Worm (Caenorhabditis elegans) whole organism, late embryonic: ENCODE measurements around the gene Y53F4B.39.
"Not testable (repeated sequence)": the region's sequence is repeated elsewhere in the genome, so short reads cannot be mapped to it uniquely, and the experiment has no call there.

Experiments
- C38D4.7 ChIP-seq: fragments of 200-800 bp; sonication (Bioruptor generic); optimal IDR thresholded peaks from 2 replicates; lab custom pipeline; 2018; ENCODE audit warnings: mild to moderate bottlenecking, missing genetic modification characterization, moderate library complexity, missing compliant biosample characterization
- Y22D7AL.16 ChIP-seq: sonication (generic microtip); optimal IDR thresholded peaks from 2 replicates; lab custom pipeline; 2016; ENCODE audit warnings: missing genetic modification characterization, missing compliant biosample characterization
- ahr-1 ChIP-seq: sonication (generic microtip); optimal IDR thresholded peaks from 2 replicates; lab custom pipeline; 2016; ENCODE audit warnings: missing genetic modification characterization, missing compliant biosample characterization
- ama-1 ChIP-seq: fragments of 150-350 bp; optimal IDR thresholded peaks from 2 replicates; lab custom pipeline; 2014
- ceh-19 ChIP-seq: fragments of 200-800 bp; sonication (Bioruptor generic); optimal IDR thresholded peaks from 2 replicates; lab custom pipeline; 2018; ENCODE audit warnings: mild to moderate bottlenecking, missing genetic modification characterization, missing compliant biosample characterization
- ceh-24 ChIP-seq: sonication (generic microtip); optimal IDR thresholded peaks from 2 replicates; lab custom pipeline; 2016; ENCODE audit warnings: mild to moderate bottlenecking, missing genetic modification characterization, missing compliant biosample characterization
- ceh-45 ChIP-seq: fragments of 200-800 bp; sonication (Bioruptor generic); IDR thresholded peaks from 2 replicates; pipeline ENCODE4 v1.3.6; 2022; ENCODE audit warnings: missing genetic modification reagents, missing genetic modification characterization, missing compliant biosample characterization
- ceh-48 ChIP-seq: sonication (generic microtip); optimal IDR thresholded peaks from 2 replicates; lab custom pipeline; 2016; ENCODE audit warnings: missing genetic modification characterization, inconsistent platforms, missing compliant biosample characterization
- ceh-9 ChIP-seq: sonication (generic microtip); optimal IDR thresholded peaks from 2 replicates; lab custom pipeline; 2016; ENCODE audit warnings: mild to moderate bottlenecking, missing genetic modification characterization, inconsistent platforms, missing compliant biosample characterization
- elt-2 ChIP-seq: sonication (generic microtip); optimal IDR thresholded peaks from 2 replicates; lab custom pipeline; 2016; ENCODE audit warnings: missing genetic modification reagents, missing genetic modification characterization, missing compliant biosample characterization
- fax-1 ChIP-seq: sonication (generic microtip); optimal IDR thresholded peaks from 2 replicates; lab custom pipeline; 2016; ENCODE audit warnings: missing genotype, missing genetic modification characterization, missing compliant biosample characterization
- fkh-6 ChIP-seq: sonication (generic microtip); optimal IDR thresholded peaks from 2 replicates; lab custom pipeline; 2016; ENCODE audit warnings: missing genetic modification characterization, missing compliant biosample characterization
- gmeb-2 ChIP-seq: sonication (generic microtip); optimal IDR thresholded peaks from 2 replicates; lab custom pipeline; 2016; ENCODE audit warnings: missing genetic modification characterization, inconsistent platforms, missing compliant biosample characterization
- hlh-6 ChIP-seq: sonication (generic microtip); optimal IDR thresholded peaks from 2 replicates; lab custom pipeline; 2016; ENCODE audit warnings: missing genotype, missing genetic modification characterization, missing compliant biosample characterization
- hlh-8 ChIP-seq: sonication (generic microtip); optimal IDR thresholded peaks from 2 replicates; lab custom pipeline; 2016; ENCODE audit warnings: missing genotype, missing genetic modification characterization, missing compliant biosample characterization
- lin-11 ChIP-seq: fragments of 200-800 bp; sonication (Bioruptor generic); optimal IDR thresholded peaks from 2 replicates; lab custom pipeline; 2018; ENCODE audit warnings: mild to moderate bottlenecking, missing genetic modification characterization, missing compliant biosample characterization
- madf-2 ChIP-seq: sonication (generic microtip); optimal IDR thresholded peaks from 2 replicates; lab custom pipeline; 2017; ENCODE audit warnings: missing genetic modification characterization, missing compliant biosample characterization
- mec-3 ChIP-seq: sonication (generic microtip); optimal IDR thresholded peaks from 2 replicates; lab custom pipeline; 2016; ENCODE audit warnings: borderline replicate concordance, missing genetic modification characterization, missing compliant biosample characterization
- nhr-11 ChIP-seq: fragments of 150-350 bp; optimal IDR thresholded peaks from 2 replicates; lab custom pipeline; 2014; ENCODE audit warnings: missing biosample characterization, missing genetic modification characterization
- nhr-232 ChIP-seq: sonication (generic microtip); optimal IDR thresholded peaks from 2 replicates; lab custom pipeline; 2016; ENCODE audit warnings: missing genetic modification characterization, missing compliant biosample characterization
- pat-9 ChIP-seq: fragments of 200-800 bp; sonication (Bioruptor generic); optimal IDR thresholded peaks from 2 replicates; lab custom pipeline; 2018; ENCODE audit warnings: mild to moderate bottlenecking, missing genetic modification characterization, moderate library complexity, missing compliant biosample characterization
- pax-1 ChIP-seq: fragments of 150-350 bp; optimal IDR thresholded peaks from 2 replicates; lab custom pipeline; 2014; ENCODE audit warnings: missing biosample characterization, missing genetic modification characterization
- pha-2 ChIP-seq: sonication (generic microtip); optimal IDR thresholded peaks from 2 replicates; lab custom pipeline; 2017; ENCODE audit warnings: mild to moderate bottlenecking, missing genetic modification characterization, missing compliant biosample characterization
- pqm-1 ChIP-seq: sonication (generic microtip); optimal IDR thresholded peaks from 2 replicates; lab custom pipeline; 2016; ENCODE audit warnings: missing genetic modification characterization, missing compliant biosample characterization
- ref-2 ChIP-seq: sonication (generic microtip); optimal IDR thresholded peaks from 2 replicates; lab custom pipeline; 2016; ENCODE audit warnings: missing genetic modification characterization, missing compliant biosample characterization
- sox-2 ChIP-seq: fragments of 200-800 bp; sonication (Bioruptor generic); IDR thresholded peaks from 2 replicates; pipeline ENCODE4 v1.3.6; 2022; ENCODE audit warnings: missing genetic modification reagents, missing genetic modification characterization, missing compliant biosample characterization
- syd-9 ChIP-seq: sonication (generic microtip); optimal IDR thresholded peaks from 2 replicates; lab custom pipeline; 2016; ENCODE audit warnings: mild to moderate bottlenecking, missing genetic modification characterization, moderate library complexity, missing compliant biosample characterization
- tbx-2 ChIP-seq: sonication (generic microtip); optimal IDR thresholded peaks from 2 replicates; lab custom pipeline; 2016; ENCODE audit warnings: missing genetic modification characterization, missing compliant biosample characterization
- ttx-3 ChIP-seq: sonication (generic microtip); optimal IDR thresholded peaks from 2 replicates; lab custom pipeline; 2016; ENCODE audit warnings: missing genetic modification reagents, missing genetic modification characterization, missing compliant biosample characterization
- unc-3 ChIP-seq, 2 experiments: fragments of 200-800 bp in 1 of 2; sonication (Bioruptor generic) in 1 of 2; sonication (generic microtip) in 1 of 2; conservative IDR thresholded peaks in 1 of 2; optimal IDR thresholded peaks in 1 of 2; 2 replicates each; pipeline versions ENCODE4 v1.3.6 to Lab custom; 2016 to 2022; ENCODE audit warnings: missing compliant biosample characterization in 2 of 2, missing genetic modification characterization in 2 of 2, missing genetic modification reagents in 1 of 2
- unc-55 ChIP-seq: sonication (generic microtip); optimal IDR thresholded peaks from 2 replicates; lab custom pipeline; 2017; ENCODE audit warnings: missing biosample characterization, missing genetic modification reagents, missing genetic modification characterization
- zip-5 ChIP-seq: sonication (generic microtip); optimal IDR thresholded peaks from 2 replicates; lab custom pipeline; 2016; ENCODE audit warnings: missing genetic modification characterization, missing compliant biosample characterization
- ztf-16 ChIP-seq: sonication (generic microtip); optimal IDR thresholded peaks from 2 replicates; lab custom pipeline; 2017; ENCODE audit warnings: missing genetic modification characterization, missing compliant biosample characterization

Gene Y53F4B.39

DNA sequence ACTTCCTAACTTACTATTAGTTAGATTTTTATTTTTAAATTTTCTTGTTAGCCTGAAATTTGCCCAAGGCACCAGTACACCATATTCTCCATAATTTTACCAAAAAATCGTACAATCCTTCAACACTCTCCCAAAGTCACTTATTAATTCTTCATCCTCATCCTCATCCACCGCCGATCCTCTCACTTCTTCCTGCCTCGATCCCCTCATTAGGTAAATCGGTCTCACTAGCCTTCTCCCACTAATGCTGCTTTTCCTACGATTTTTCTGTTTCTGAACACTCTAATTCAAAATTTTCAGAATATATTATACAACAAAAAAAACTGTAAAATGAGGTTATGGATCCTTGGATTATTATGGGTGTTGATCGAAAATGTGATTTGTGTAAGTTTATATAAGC, 25.9 kb downstream of the Y53F4B.39 start, which contains the start of gene Y53F4B.25:
Y53F4B.25 (plus strand) TSS at position 301 of the 400 bp plus-strand sequence.
- TF ChIP-seq unc-3 (GFP tag; conservative IDR thresholded peaks at IDR 0.05; lab: Robert Waterston, UW) (no peak), unc-3 (tag; optimal IDR thresholded peaks at IDR 0.05; lab: Kevin White, UChicago) (no peak), zip-5 (tag; lab: Kevin White, UChicago) (no peak), elt-2 (tag; lab: Kevin White, UChicago) (no peak), fax-1 (tag; lab: Kevin White, UChicago) (no peak), madf-2 (no peak), ama-1 (lab: Kevin White, UChicago) (no peak), ceh-19 (GFP tag; lab: Kevin White, UChicago) (no peak), fkh-6 (tag; lab: Kevin White, UChicago) (no peak), pax-1 (tag; lab: Kevin White, UChicago) (no peak), ceh-48 (no peak), ceh-24 (tag; lab: Kevin White, UChicago) (no peak), ztf-16 (tag; lab: Kevin White, UChicago) (no peak), mec-3 (tag; lab: Kevin White, UChicago) (no peak), ref-2 (tag; lab: Kevin White, UChicago) (no peak)

DNA sequence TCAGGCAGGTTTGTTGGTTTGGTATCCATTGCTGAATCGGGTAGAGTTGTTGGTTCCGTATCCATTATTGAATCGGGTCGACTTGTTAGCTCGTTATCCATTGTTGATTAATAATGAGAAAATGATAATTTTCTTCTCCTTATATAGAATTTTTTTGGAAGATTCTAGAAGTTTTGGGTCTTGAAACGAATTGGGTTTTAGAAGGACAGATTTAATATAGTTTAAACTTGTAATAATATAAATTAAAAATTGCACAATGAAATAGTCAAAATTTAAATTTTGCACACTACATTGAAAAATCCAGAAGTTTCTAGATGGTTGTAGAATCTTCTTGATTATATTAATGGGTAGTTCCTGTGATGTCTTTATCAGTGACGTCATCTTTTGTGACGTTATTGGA, 30.9 kb downstream of the Y53F4B.39 start, which contains the start of gene Y53F4B.26:
Y53F4B.26 (minus strand) TSS at position 101 of the 400 bp plus-strand sequence.
- TF ChIP-seq hlh-6 (tag; lab: Kevin White, UChicago); unc-55 (GFP tag; lab: Kevin White, UChicago); elt-2 (tag; lab: Kevin White, UChicago): not testable (repeated sequence)

DNA sequence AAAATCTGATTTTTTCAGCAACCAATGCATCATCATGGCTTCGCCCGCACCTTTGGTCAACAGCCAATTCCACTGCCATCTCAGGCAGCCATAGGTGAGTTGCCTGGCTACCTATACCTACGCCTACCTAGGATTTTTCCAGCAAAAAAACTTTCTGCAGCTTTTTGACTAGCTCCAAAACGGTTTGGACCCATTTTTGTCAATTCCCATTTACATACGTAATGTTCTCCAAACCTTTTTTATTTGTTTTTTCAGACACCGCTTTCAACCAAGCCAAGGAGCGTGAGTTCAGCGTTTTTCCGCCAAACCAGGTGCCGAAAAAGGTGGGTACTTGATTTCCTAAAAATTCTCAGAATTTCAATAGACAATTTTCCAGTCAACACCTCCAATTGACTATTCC, 33.8 kb downstream of the Y53F4B.39 start:
- TF ChIP-seq tbx-2 (tag; lab: Kevin White, UChicago) (no peak), unc-3 (GFP tag; conservative IDR thresholded peaks at IDR 0.05; lab: Robert Waterston, UW) (no peak), unc-3 (tag; optimal IDR thresholded peaks at IDR 0.05; lab: Kevin White, UChicago) (no peak), C38D4.7 (GFP tag; lab: Kevin White, UChicago) (no peak), pqm-1 (tag; lab: Kevin White, UChicago) (no peak), fax-1 (tag; lab: Kevin White, UChicago) (no peak), ahr-1 (tag; lab: Kevin White, UChicago) (no peak), lin-11 (tag; lab: Kevin White, UChicago) (no peak), nhr-232 (tag; lab: Kevin White, UChicago) (no peak)

DNA sequence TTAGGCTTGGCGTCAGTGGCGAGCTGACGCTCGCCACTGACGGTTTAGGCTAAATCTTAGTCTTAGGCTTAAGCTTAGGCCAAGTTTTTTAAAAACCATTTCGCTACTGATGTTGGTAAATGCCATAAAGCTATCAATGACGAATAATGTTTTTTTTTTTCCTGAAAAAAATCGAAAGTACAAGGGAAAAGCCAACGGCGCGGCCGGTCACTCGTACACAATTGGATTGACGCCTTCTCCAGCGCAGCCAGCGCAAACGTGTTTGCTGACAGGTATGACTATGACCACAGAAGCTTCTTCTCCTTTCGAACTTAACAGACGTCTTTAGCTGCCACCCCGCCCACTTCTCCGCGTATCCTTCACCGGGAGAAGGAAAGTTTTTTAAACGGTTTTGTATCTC, 35.6 kb downstream of the Y53F4B.39 start, which contains the start of gene Y53F4B.27:
Y53F4B.27 (plus strand) TSS at position 301 of the 400 bp plus-strand sequence.
- TF ChIP-seq syd-9 (no peak), Y22D7AL.16 (tag; lab: Kevin White, UChicago) (no peak), ceh-9 (tag; lab: Kevin White, UChicago) (no peak), ttx-3 (tag; lab: Kevin White, UChicago) (no peak), sox-2 (GFP tag; lab: Robert Waterston, UW) (no peak), nhr-11 (tag; lab: Kevin White, UChicago) (no peak), hlh-8 (tag; lab: Kevin White, UChicago) (no peak), pat-9 (no peak), ceh-45 (GFP tag; lab: Robert Waterston, UW) (no peak)

DNA sequence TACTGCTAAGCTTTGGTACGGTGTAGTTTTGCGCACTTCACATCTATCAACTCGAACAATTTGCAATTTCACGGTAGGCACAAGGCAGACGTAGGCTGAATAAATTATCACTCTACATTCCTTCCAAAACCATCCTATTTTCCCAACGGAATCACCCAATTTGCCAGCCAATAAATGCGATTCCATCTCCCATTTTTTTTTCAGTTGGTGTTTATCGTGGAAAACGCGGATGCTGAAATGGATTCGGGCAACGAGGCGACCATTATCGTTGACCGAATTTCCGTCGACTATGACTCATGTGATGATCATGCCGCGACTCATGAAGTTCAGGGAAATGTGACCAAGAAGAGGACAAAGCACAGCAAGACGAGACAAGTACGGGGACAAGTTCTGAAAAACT, 38.5 kb downstream of the Y53F4B.39 start:
- TF ChIP-seq ref-2 (tag; lab: Kevin White, UChicago) (no peak), pha-2 (tag; lab: Kevin White, UChicago) (no peak), madf-2 (no peak), gmeb-2 (tag; lab: Kevin White, UChicago) (no peak), sox-2 (GFP tag; lab: Robert Waterston, UW) (no peak), ceh-48 (no peak), ama-1 (lab: Kevin White, UChicago) (no peak)
